Worm (Caenorhabditis elegans) whole organism, L4/young adult: ENCODE results near the gene K02A6.1.

Experiments
- W03F9.2 ChIP-seq: fragments of 150-350 bp; optimal IDR thresholded peaks from 2 replicates; lab custom pipeline; 2014; ENCODE audit warnings: missing biosample characterization, missing genetic modification characterization
- dao-5 ChIP-seq: sonication (generic microtip); optimal IDR thresholded peaks from 2 replicates; lab custom pipeline; 2016; ENCODE audit warnings: missing genotype, missing genetic modification characterization, moderate library complexity, missing compliant biosample characterization
- him-1 ChIP-seq: sonication (generic microtip); optimal IDR thresholded peaks from 2 replicates; lab custom pipeline; 2016; ENCODE audit warnings: missing genotype, missing genetic modification reagents, missing genetic modification characterization, missing compliant biosample characterization

The K02A6.1 gene

ce11 chrX:8224916-8225315 lies 5.4 kb downstream of the K02A6.1 start, which contains the start of gene K02A6.2:
K02A6.2 (minus strand) TSS chrX:8225016.
- TF ChIP-seq him-1 (tag; lab: Kevin White, UChicago) (no peak), dao-5 (tag; lab: Kevin White, UChicago) (no peak), W03F9.2 (tag; lab: Kevin White, UChicago) (no peak)

- TF ChIP-seq him-1 (tag; lab: Kevin White, UChicago) (no peak), dao-5 (tag; lab: Kevin White, UChicago) (no peak), W03F9.2 (tag; lab: Kevin White, UChicago) (no peak)
Observed at ce11 chrX:8229221-8229620, 9.7 kb downstream of the K02A6.1 start.

ce11 chrX:8230579-8230978 lies 11.1 kb downstream of the K02A6.1 start:
- TF ChIP-seq W03F9.2 (tag; lab: Kevin White, UChicago) (no peak), dao-5 (tag; lab: Kevin White, UChicago) (no peak), him-1 (tag; lab: Kevin White, UChicago) (no peak)

ce11 chrX:8231858-8232257 lies 12.3 kb downstream of the K02A6.1 start, which contains the start of gene K02A6.3:
K02A6.3 (minus strand) TSS chrX:8231931.
- peak; percentile 58 for TF ChIP-seq W03F9.2 (tag; lab: Kevin White, UChicago)
- TF ChIP-seq dao-5 (tag; lab: Kevin White, UChicago), result no peak
- no peak for TF ChIP-seq him-1 (tag; lab: Kevin White, UChicago)

- TF ChIP-seq dao-5 (tag; lab: Kevin White, UChicago) (no peak), him-1 (tag; lab: Kevin White, UChicago) (no peak), W03F9.2 (tag; lab: Kevin White, UChicago) (no peak)
Observed at ce11 chrX:8233554-8233953, 14.0 kb downstream of the K02A6.1 start.

ce11 chrX:8235994-8236393 lies 16.5 kb downstream of the K02A6.1 start, which contains the start of gene M60.4:
M60.4 (minus strand) TSS chrX:8236314.
- TF ChIP-seq W03F9.2 (tag; lab: Kevin White, UChicago) (no peak), him-1 (tag; lab: Kevin White, UChicago) (no peak), dao-5 (tag; lab: Kevin White, UChicago) (no peak)

- TF ChIP-seq him-1 (tag; lab: Kevin White, UChicago), result no peak
- no peak for TF ChIP-seq dao-5 (tag; lab: Kevin White, UChicago)
- TF ChIP-seq W03F9.2 (tag; lab: Kevin White, UChicago), result no peak
Observed at ce11 chrX:8236515-8236914, 17.0 kb downstream of the K02A6.1 start.

ce11 chrX:8238639-8239055 lies 19.1 kb downstream of the K02A6.1 start:
- TF ChIP-seq dao-5 (tag; lab: Kevin White, UChicago), result no peak
- no peak for TF ChIP-seq W03F9.2 (tag; lab: Kevin White, UChicago)
- no peak for TF ChIP-seq him-1 (tag; lab: Kevin White, UChicago)

- TF ChIP-seq dao-5 (tag; lab: Kevin White, UChicago) (no peak), W03F9.2 (tag; lab: Kevin White, UChicago) (no peak), him-1 (tag; lab: Kevin White, UChicago) (no peak)
Observed at ce11 chrX:8241906-8242305, 22.4 kb downstream of the K02A6.1 start, which contains the start of gene endu-2. endu-2 (plus strand) TSS chrX:8242301.

- TF ChIP-seq W03F9.2 (tag; lab: Kevin White, UChicago) (no peak), dao-5 (tag; lab: Kevin White, UChicago) (no peak), him-1 (tag; lab: Kevin White, UChicago) (no peak)
Observed at ce11 chrX:8243116-8243515, 23.6 kb downstream of the K02A6.1 start.

- TF ChIP-seq W03F9.2 (tag; lab: Kevin White, UChicago), result no peak
Observed at ce11 chrX:8246126-8246525, 26.6 kb downstream of the K02A6.1 start, which contains the start of gene kqt-2. kqt-2 (minus strand) TSS chrX:8246369.

- TF ChIP-seq dao-5 (tag; lab: Kevin White, UChicago), result no peak
- TF ChIP-seq him-1 (tag; lab: Kevin White, UChicago), result no peak
- TF ChIP-seq W03F9.2 (tag; lab: Kevin White, UChicago), result no peak
Observed at ce11 chrX:8247088-8247487, 27.6 kb downstream of the K02A6.1 start.

- TF ChIP-seq him-1 (tag; lab: Kevin White, UChicago), result no peak
- TF ChIP-seq dao-5 (tag; lab: Kevin White, UChicago), result no peak
- TF ChIP-seq W03F9.2 (tag; lab: Kevin White, UChicago), result no peak
Observed at ce11 chrX:8252293-8252692, 32.8 kb downstream of the K02A6.1 start, which contains the start of gene M60.6. M60.6 (minus strand) TSS chrX:8252458.

- no peak for TF ChIP-seq dao-5 (tag; lab: Kevin White, UChicago)
- no peak for TF ChIP-seq him-1 (tag; lab: Kevin White, UChicago)
- no peak for TF ChIP-seq W03F9.2 (tag; lab: Kevin White, UChicago)
Observed at ce11 chrX:8255433-8255832, 35.9 kb downstream of the K02A6.1 start.
